Fruit fly (Drosophila melanogaster) whole organism, embryonic: ENCODE data around the gene CG9886.

Experiments used
- Abd-B ChIP-seq: fragments of 200-800 bp; sonication (Bioruptor generic); optimal IDR thresholded peaks from 2 replicates; lab custom pipeline; 2018; ENCODE audit warnings: missing biosample characterization, mild to moderate bottlenecking, missing genetic modification characterization, moderate library complexity
- Ada2b ChIP-seq: fragments of 200-800 bp; sonication (Bioruptor generic); IDR thresholded peaks from 2 replicates; pipeline ENCODE4 v1.3.6; 2022; ENCODE audit warnings: missing biosample characterization, missing genetic modification characterization
- CG10209 ChIP-seq: fragments of 200-800 bp; sonication (Bioruptor generic); optimal IDR thresholded peaks from 3 replicates; lab custom pipeline; 2017; ENCODE audit warnings: missing biosample characterization, mild to moderate bottlenecking, missing genetic modification characterization, missing genetic modification reagents
- CG10654 ChIP-seq: fragments of 200-800 bp; sonication (Bioruptor generic); optimal IDR thresholded peaks from 2 replicates; lab custom pipeline; 2016; ENCODE audit warnings: missing biosample characterization, missing genetic modification characterization
- CG11093 ChIP-seq: fragments of 200-800 bp; sonication (Bioruptor generic); IDR thresholded peaks from 3 replicates; pipeline ENCODE4 v1.3.6; 2022; ENCODE audit warnings: missing biosample characterization, missing genetic modification characterization
- CG12236 ChIP-seq: fragments of 200-800 bp; sonication (Bioruptor generic); optimal IDR thresholded peaks from 2 replicates; lab custom pipeline; 2016; ENCODE audit warnings: missing biosample characterization, missing genetic modification characterization
- CG13287 ChIP-seq: fragments of 200-800 bp; sonication (Bioruptor generic); IDR thresholded peaks from 2 replicates; pipeline ENCODE4 v1.3.6; 2022; ENCODE audit warnings: missing biosample characterization, missing genetic modification characterization; ENCODE audit not compliant: partially characterized antibody
- CG14441 ChIP-seq: fragments of 200-800 bp; sonication (Bioruptor generic); IDR thresholded peaks from 2 replicates; pipeline ENCODE4 v1.3.6; 2022; ENCODE audit warnings: missing biosample characterization, missing genetic modification characterization
- CG1602 ChIP-seq: fragments of 200-800 bp; sonication (Bioruptor generic); optimal IDR thresholded peaks from 3 replicates; lab custom pipeline; 2016; ENCODE audit warnings: missing biosample characterization, missing genetic modification characterization
- CG16863 ChIP-seq: fragments of 200-800 bp; sonication (Bioruptor generic); optimal IDR thresholded peaks from 3 replicates; lab custom pipeline; 2016; ENCODE audit warnings: missing biosample characterization, missing genetic modification characterization
- CG18619 ChIP-seq: fragments of 200-800 bp; sonication (Bioruptor generic); optimal IDR thresholded peaks from 3 replicates; lab custom pipeline; 2017; ENCODE audit warnings: missing biosample characterization, mild to moderate bottlenecking, missing genetic modification characterization
- CG2120 ChIP-seq: fragments of 200-800 bp; sonication (Bioruptor generic); optimal IDR thresholded peaks from 3 replicates; lab custom pipeline; 2016; ENCODE audit warnings: missing biosample characterization, missing genetic modification characterization
- CG31388 ChIP-seq: fragments of 200-800 bp; sonication (Bioruptor generic); optimal IDR thresholded peaks from 2 replicates; lab custom pipeline; 2016; ENCODE audit warnings: missing biosample characterization, missing genetic modification characterization
- CG31441 ChIP-seq: fragments of 200-800 bp; sonication (Bioruptor generic); IDR thresholded peaks from 2 replicates; pipeline ENCODE4 v1.3.6; 2022; ENCODE audit warnings: missing biosample characterization, missing genetic modification characterization
- CG3838 ChIP-seq: fragments of 200-800 bp; sonication (Bioruptor generic); optimal IDR thresholded peaks from 3 replicates; lab custom pipeline; 2016; ENCODE audit warnings: missing biosample characterization, missing genetic modification characterization
- CG7786 ChIP-seq: fragments of 200-800 bp; sonication (Bioruptor generic); optimal IDR thresholded peaks from 2 replicates; lab custom pipeline; 2016; ENCODE audit warnings: missing biosample characterization, missing genetic modification characterization
- CG7963 ChIP-seq: fragments of 200-800 bp; sonication (Bioruptor generic); IDR thresholded peaks from 3 replicates; pipeline ENCODE4 v1.3.6; 2022; ENCODE audit warnings: missing biosample characterization, missing genetic modification characterization; ENCODE audit not compliant: partially characterized antibody
- E2f1 ChIP-seq: fragments of 200-800 bp; sonication (Bioruptor generic); IDR thresholded peaks from 2 replicates; pipeline ENCODE4 v1.3.6; 2022; ENCODE audit warnings: missing biosample characterization, missing genetic modification characterization
- Gug ChIP-seq: fragments of 200-800 bp; sonication (Bioruptor generic); IDR thresholded peaks from 4 replicates; pipeline ENCODE4 v1.3.6; 2022; ENCODE audit warnings: missing biosample characterization, missing genetic modification characterization
- HLHmδ ChIP-seq: fragments of 200-800 bp; sonication (Bioruptor generic); optimal IDR thresholded peaks from 2 replicates; lab custom pipeline; 2018; ENCODE audit warnings: missing biosample characterization, mild to moderate bottlenecking, missing genetic modification characterization, moderate library complexity
- Mad ChIP-seq: fragments of 200-800 bp; sonication (Bioruptor generic); optimal IDR thresholded peaks from 2 replicates; lab custom pipeline; 2016; ENCODE audit warnings: missing biosample characterization, missing genetic modification characterization
- PHDP ChIP-seq: fragments of 200-800 bp; sonication (Bioruptor generic); optimal IDR thresholded peaks from 3 replicates; lab custom pipeline; 2018; ENCODE audit warnings: missing biosample characterization, mild to moderate bottlenecking, missing genetic modification characterization, moderate library complexity
- Pdp1 ChIP-seq, 2 experiments: fragments of 200-800 bp; sonication (Bioruptor generic); optimal IDR thresholded peaks; 3 replicates each; lab custom pipeline; 2016; ENCODE audit warnings: missing biosample characterization in 2 of 2, missing genetic modification characterization in 2 of 2, mild to moderate bottlenecking in 1 of 2, moderate library complexity in 1 of 2
- Ptx1 ChIP-seq: fragments of 200-800 bp; sonication (Bioruptor generic); IDR thresholded peaks from 2 replicates; pipeline ENCODE4 v1.3.6; 2022; ENCODE audit warnings: missing biosample characterization, missing genetic modification characterization
- Sox102F ChIP-seq: fragments of 200-800 bp; sonication (Bioruptor generic); optimal IDR thresholded peaks from 2 replicates; lab custom pipeline; 2018; ENCODE audit warnings: missing biosample characterization, mild to moderate bottlenecking, missing genetic modification characterization, moderate library complexity
- Xbp1 ChIP-seq: fragments of 200-800 bp; sonication (Bioruptor generic); optimal IDR thresholded peaks from 3 replicates; lab custom pipeline; 2016; ENCODE audit warnings: missing biosample characterization, mild to moderate bottlenecking, missing genetic modification characterization
- ab ChIP-seq: fragments of 200-800 bp; sonication (Bioruptor generic); optimal IDR thresholded peaks from 2 replicates; lab custom pipeline; 2016; ENCODE audit warnings: missing biosample characterization, missing genetic modification characterization
- az2 ChIP-seq: fragments of 200-800 bp; sonication (Bioruptor generic); optimal IDR thresholded peaks from 3 replicates; lab custom pipeline; 2016; ENCODE audit warnings: missing biosample characterization, missing genetic modification characterization
- cad ChIP-seq: fragments of >200 bp; optimal IDR thresholded peaks from 2 replicates; lab custom pipeline; 2017; ENCODE audit warnings: missing biosample characterization, missing genetic modification characterization
- chn ChIP-seq: fragments of 200-800 bp; sonication (Bioruptor generic); optimal IDR thresholded peaks from 2 replicates; lab custom pipeline; 2016; ENCODE audit warnings: missing biosample characterization, missing genetic modification characterization
- dmrt99B ChIP-seq: fragments of 200-800 bp; sonication (Bioruptor generic); optimal IDR thresholded peaks from 2 replicates; lab custom pipeline; 2018; ENCODE audit warnings: missing biosample characterization, mild to moderate bottlenecking, missing genetic modification characterization, moderate library complexity
- dpn ChIP-seq, 2 experiments: fragments of 200-800 bp; sonication (Bioruptor generic); optimal IDR thresholded peaks; 3 replicates each; lab custom pipeline; 2016; ENCODE audit warnings: missing biosample characterization in 2 of 2, missing genetic modification characterization in 2 of 2
- eyg ChIP-seq: fragments of 200-800 bp; sonication (Bioruptor generic); optimal IDR thresholded peaks from 3 replicates; lab custom pipeline; 2016; ENCODE audit warnings: missing biosample characterization, missing genetic modification characterization
- fd64A ChIP-seq: fragments of 200-800 bp; sonication (Bioruptor generic); optimal IDR thresholded peaks from 3 replicates; lab custom pipeline; 2018; ENCODE audit warnings: missing biosample characterization, mild to moderate bottlenecking, missing genetic modification characterization
- fru ChIP-seq: fragments of >200 bp; optimal IDR thresholded peaks from 2 replicates; lab custom pipeline; 2017
- gt ChIP-seq: fragments of 200-800 bp; sonication (Bioruptor generic); IDR thresholded peaks from 2 replicates; pipeline ENCODE4 v1.3.6; 2022; ENCODE audit warnings: missing biosample characterization, missing genetic modification characterization
- ind ChIP-seq: fragments of 200-800 bp; sonication (Bioruptor generic); optimal IDR thresholded peaks from 3 replicates; lab custom pipeline; 2016; ENCODE audit warnings: missing biosample characterization, missing genetic modification characterization
- knrl ChIP-seq: fragments of 200-800 bp; sonication (Bioruptor generic); IDR thresholded peaks from 3 replicates; pipeline ENCODE4 v1.3.6; 2022; ENCODE audit warnings: missing biosample characterization, missing genetic modification characterization; ENCODE audit not compliant: partially characterized antibody
- lab ChIP-seq: fragments of 200-800 bp; sonication (Bioruptor generic); optimal IDR thresholded peaks from 3 replicates; lab custom pipeline; 2017; ENCODE audit warnings: missing biosample characterization, missing genetic modification characterization, mild to moderate bottlenecking, moderate library complexity, missing genetic modification reagents
- pfk ChIP-seq: fragments of 200-800 bp; sonication (Bioruptor generic); optimal IDR thresholded peaks from 2 replicates; lab custom pipeline; 2018; ENCODE audit warnings: missing biosample characterization, mild to moderate bottlenecking, missing genetic modification characterization, moderate library complexity
- ranshi ChIP-seq: fragments of 200-800 bp; sonication (Bioruptor generic); IDR thresholded peaks from 2 replicates; pipeline ENCODE4 v1.3.6; 2022; ENCODE audit warnings: missing biosample characterization, missing genetic modification characterization
- sc ChIP-seq, 3 experiments: fragments of >200 bp in 2 of 3; fragments of 200-800 bp in 1 of 3; sonication (Bioruptor generic) in 1 of 3; optimal IDR thresholded peaks; 2 replicates in 2 of 3; 3 replicates in 1 of 3; lab custom pipeline; 2017; ENCODE audit warnings: mild to moderate bottlenecking in 1 of 3, missing biosample characterization in 1 of 3, missing genetic modification characterization in 1 of 3, missing genetic modification reagents in 1 of 3
- sens ChIP-seq: fragments of 200-800 bp; sonication (Bioruptor generic); peaks from one replicate; lab custom pipeline; 2016; ENCODE audit warnings: missing biosample characterization, missing genetic modification characterization
- shn ChIP-seq: fragments of 200-800 bp; sonication (Bioruptor generic); optimal IDR thresholded peaks from 3 replicates; lab custom pipeline; 2016; ENCODE audit warnings: missing biosample characterization, missing genetic modification characterization
- sima ChIP-seq: fragments of 200-800 bp; sonication (Bioruptor generic); optimal IDR thresholded peaks from 2 replicates; lab custom pipeline; 2016; ENCODE audit warnings: missing biosample characterization, missing genetic modification characterization
- slbo ChIP-seq: fragments of 200-800 bp; sonication (Bioruptor generic); IDR thresholded peaks from 2 replicates; pipeline ENCODE4 v1.3.6; 2022; ENCODE audit warnings: missing biosample characterization, missing genetic modification characterization
- sob ChIP-seq: fragments of 200-800 bp; sonication (Bioruptor generic); IDR thresholded peaks from 2 replicates; pipeline ENCODE4 v1.3.6; 2022; ENCODE audit warnings: missing biosample characterization, missing genetic modification characterization
- tna ChIP-seq: fragments of 200-800 bp; sonication (Bioruptor generic); IDR thresholded peaks from 2 replicates; pipeline ENCODE4 v1.3.6; 2022; ENCODE audit warnings: missing biosample characterization, missing genetic modification characterization; ENCODE audit not compliant: partially characterized antibody
- trh ChIP-seq: fragments of 200-800 bp; sonication (Bioruptor generic); optimal IDR thresholded peaks from 2 replicates; lab custom pipeline; 2016; ENCODE audit warnings: missing biosample characterization, missing genetic modification characterization
- ttk ChIP-seq: fragments of 200-800 bp; sonication (Bioruptor generic); IDR thresholded peaks from 2 replicates; pipeline ENCODE4 v2.1.2; 2022; ENCODE audit warnings: missing biosample characterization, missing genetic modification characterization
- zen ChIP-seq: fragments of 200-800 bp; sonication (Bioruptor generic); optimal IDR thresholded peaks from 3 replicates; lab custom pipeline; 2018; ENCODE audit warnings: missing biosample characterization, mild to moderate bottlenecking, missing genetic modification characterization, moderate library complexity

The CG9886 gene

dm6 chr2L:2398459-2398858 lies 22.2 kb upstream of the CG9886 start (continued):
- TF ChIP-seq CG13287 (no peak), chn (GFP tag; lab: Kevin White, UChicago) (no peak), CG11093 (GFP tag; lab: Robert Waterston, UW) (no peak), CG2120 (GFP tag; lab: Kevin White, UChicago) (no peak), sc (optimal IDR thresholded peaks at IDR 0.05; lab: Kevin White, UChicago) (no peak), sc (GFP tag; optimal IDR thresholded peaks at IDR 0.05; lab: Kevin White, UChicago) (no peak), cad (GFP tag; lab: Kevin White, UChicago) (no peak), CG7786 (GFP tag; lab: Kevin White, UChicago) (no peak), ind (no peak), az2 (GFP tag; lab: Kevin White, UChicago) (no peak), dmrt99B (peak; percentile 36), Mad (GFP tag; lab: Kevin White, UChicago) (no peak), CG7963 (GFP tag; lab: Robert Waterston, UW) (no peak), Gug (GFP tag; lab: Robert Waterston, UW) (no peak), CG1602 (GFP tag; lab: Kevin White, UChicago) (no peak), sob (GFP tag; lab: Robert Waterston, UW) (0 out of 2 replicates have a peak, but pooled peaks have one; percentile 22), Xbp1 (GFP tag; lab: Kevin White, UChicago) (peak; percentile 4), zen (tag; lab: Kevin White, UChicago) (no peak), CG12236 (GFP tag; lab: Kevin White, UChicago) (no peak), CG10209 (GFP tag; lab: Kevin White, UChicago) (no peak), Pdp1 (GFP tag; optimal IDR thresholded peaks at IDR 0.05; lab: Kevin White, UChicago) (no peak), shn (GFP tag; lab: Kevin White, UChicago) (no peak), Abd-B (GFP tag; lab: Kevin White, UChicago) (no peak), CG14441 (0 out of 2 replicates have a peak, but pooled peaks have one; percentile 10), CG16863 (GFP tag; lab: Kevin White, UChicago) (no peak), tna (GFP tag; lab: Robert Waterston, UW) (no peak), CG3838 (GFP tag; lab: Kevin White, UChicago) (no peak), lab (GFP tag; lab: Kevin White, UChicago) (peak; percentile 4), knrl (no peak), ttk (GFP tag; lab: Robert Waterston, UW) (peak; percentile 6; the same call in 1 of the 2 replicates), dpn (GFP tag; optimal IDR thresholded peaks at IDR 0.05; lab: Kevin White, UChicago) (no peak), ranshi (GFP tag; lab: Robert Waterston, UW) (0 out of 2 replicates have a peak, but pooled peaks have one; percentile 22), HLHmδ (GFP tag; lab: Kevin White, UChicago) (no peak), Sox102F (GFP tag; lab: Kevin White, UChicago) (peak; percentile 48), fru (lab: Kevin White, UChicago) (no peak), eyg (GFP tag; lab: Kevin White, UChicago) (no peak), slbo (GFP tag; lab: Robert Waterston, UW) (0 out of 2 replicates have a peak, but pooled peaks have one; percentile 19), CG18619 (GFP tag; lab: Kevin White, UChicago) (no peak), ab (no peak), Ada2b (GFP tag; lab: Robert Waterston, UW) (0 out of 2 replicates have a peak, but pooled peaks have one; percentile 5), Ptx1 (GFP tag; lab: Robert Waterston, UW) (0 out of 2 replicates have a peak, but pooled peaks have one; percentile 16), trh (no peak), E2f1 (GFP tag; lab: Robert Waterston, UW) (no peak), pfk (no peak), fd64A (GFP tag; lab: Kevin White, UChicago) (no peak), sima (GFP tag; lab: Kevin White, UChicago) (no peak), CG31441 (peak; percentile 53), CG10654 (no peak), CG31388 (GFP tag; lab: Kevin White, UChicago) (no peak), sens (GFP tag; lab: Kevin White, UChicago) (peak; percentile 16), PHDP (tag; lab: Kevin White, UChicago) (peak; percentile 10), gt (GFP tag; lab: Robert Waterston, UW) (no peak)
